Fruit fly (Drosophila melanogaster) whole organism, prepupa: ENCODE results near the gene Mp.

ENCODE experiments used
- Blimp-1 ChIP-seq: fragments of 200-800 bp; sonication (Bioruptor generic); optimal IDR thresholded peaks from 3 replicates; lab custom pipeline; 2017; ENCODE audit warnings: missing biosample characterization, missing genetic modification characterization, mild to moderate bottlenecking, moderate library complexity, missing genetic modification reagents
- CG11294 ChIP-seq: fragments of 200-800 bp; sonication (Bioruptor generic); IDR thresholded peaks from 2 replicates; pipeline ENCODE4 v1.3.6; 2022; ENCODE audit warnings: missing biosample characterization, missing genetic modification characterization
- CG16779 ChIP-seq: fragments of 200-800 bp; sonication (Bioruptor generic); optimal IDR thresholded peaks from 3 replicates; lab custom pipeline; 2017; ENCODE audit warnings: missing biosample characterization, mild to moderate bottlenecking, missing genetic modification characterization
- CG6792 ChIP-seq: fragments of 200-800 bp; sonication (Bioruptor generic); optimal IDR thresholded peaks from 3 replicates; lab custom pipeline; 2016; ENCODE audit warnings: missing biosample characterization, missing genetic modification characterization
- CG8632 ChIP-seq: fragments of 200-800 bp; sonication (Bioruptor generic); optimal IDR thresholded peaks from 3 replicates; lab custom pipeline; 2016; ENCODE audit warnings: missing biosample characterization, missing genetic modification characterization
- Hr39 ChIP-seq: fragments of 200-800 bp; sonication (Bioruptor generic); optimal IDR thresholded peaks from 2 replicates; lab custom pipeline; 2016; ENCODE audit warnings: missing biosample characterization, missing genetic modification characterization
- acj6 ChIP-seq: fragments of 200-800 bp; sonication (Bioruptor generic); optimal IDR thresholded peaks from 3 replicates; lab custom pipeline; 2016; ENCODE audit warnings: missing biosample characterization, missing genetic modification characterization
- fd85E ChIP-seq: fragments of 200-800 bp; sonication (Bioruptor generic); optimal IDR thresholded peaks from 3 replicates; lab custom pipeline; 2016; ENCODE audit warnings: missing biosample characterization, missing genetic modification characterization

DNA sequence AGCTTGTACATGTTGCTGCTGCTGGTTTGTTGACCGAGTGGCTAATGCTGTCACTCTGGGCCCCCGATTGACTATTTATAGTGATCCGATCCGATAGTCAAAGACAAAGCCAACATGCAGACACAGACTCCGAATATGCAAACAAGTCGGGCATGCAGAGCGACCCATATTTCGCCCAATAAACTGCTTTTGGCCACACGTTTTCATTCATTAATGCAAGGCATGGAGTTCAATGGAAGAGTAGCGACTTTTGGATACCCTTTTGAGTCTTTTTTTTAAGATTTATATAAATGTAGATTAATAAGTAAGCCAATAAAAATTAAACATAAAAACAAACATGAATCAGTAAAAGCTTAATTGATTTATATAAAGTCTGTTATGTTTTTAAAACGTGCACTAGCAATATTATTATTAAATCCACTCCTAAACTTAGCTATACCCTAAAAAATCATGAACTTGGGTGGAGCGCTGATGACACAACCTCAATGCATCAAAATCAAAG, 88.0 kb downstream of the Mp start, which contains the start of gene Cpr65Ea:
- TF ChIP-seq Hr39 (GFP tag; lab: Kevin White, UChicago) (no peak), CG8632 (GFP tag; lab: Kevin White, UChicago) (no peak), CG11294 (GFP tag; lab: Robert Waterston, UW) (no peak), CG6792 (GFP tag; lab: Kevin White, UChicago) (no peak), Blimp-1 (GFP tag; lab: Kevin White, UChicago) (no peak), CG16779 (tag; lab: Kevin White, UChicago) (no peak), acj6 (GFP tag; lab: Kevin White, UChicago) (no peak), fd85E (GFP tag; lab: Kevin White, UChicago) (no peak)
